Worm (Caenorhabditis elegans) whole organism, L4 larva: ENCODE results near the gene Y62E10A.19.

Experiments used
- F37D6.2 ChIP-seq: sonication (generic microtip); optimal IDR thresholded peaks from 2 replicates; lab custom pipeline; 2016; ENCODE audit warnings: mild to moderate bottlenecking, missing genetic modification characterization, missing compliant biosample characterization
- T26A8.4 ChIP-seq: fragments of 200-800 bp; sonication (Bioruptor generic); IDR thresholded peaks from 2 replicates; pipeline ENCODE4 v1.3.6; 2022; ENCODE audit warnings: missing genetic modification characterization, missing compliant biosample characterization
- Y105C5A.15 ChIP-seq: fragments of 200-800 bp; sonication (Bioruptor generic); IDR thresholded peaks from 2 replicates; pipeline ENCODE4 v1.3.6; 2022; ENCODE audit warnings: missing genetic modification characterization, missing compliant biosample characterization
- Y48G9A.11 ChIP-seq: fragments of 200-800 bp; sonication (Bioruptor generic); IDR thresholded peaks from 2 replicates; pipeline ENCODE4 v1.3.6; 2022; ENCODE audit warnings: missing genetic modification reagents, missing genetic modification characterization, missing compliant biosample characterization
- Y5F2A.4 ChIP-seq: fragments of 200-800 bp; sonication (Bioruptor generic); optimal IDR thresholded peaks from 2 replicates; lab custom pipeline; 2018; ENCODE audit warnings: mild to moderate bottlenecking, missing genetic modification characterization, missing compliant biosample characterization
- ama-1 ChIP-seq: fragments of 150-350 bp; optimal IDR thresholded peaks from 2 replicates; lab custom pipeline; 2014; ENCODE audit warnings: inconsistent platforms, mixed read lengths
- arid-1 ChIP-seq: fragments of 200-800 bp; sonication (Bioruptor generic); conservative IDR thresholded peaks from 2 replicates; pipeline ENCODE4 v1.3.6; 2022; ENCODE audit warnings: missing genetic modification reagents, missing genetic modification characterization, missing compliant biosample characterization
- ceh-44 ChIP-seq: fragments of 200-800 bp; sonication (Bioruptor generic); IDR thresholded peaks from 2 replicates; pipeline ENCODE4 v1.3.6; 2022; ENCODE audit warnings: missing genetic modification reagents, missing genetic modification characterization, missing compliant biosample characterization
- ceh-82 ChIP-seq: sonication (generic microtip); optimal IDR thresholded peaks from 2 replicates; lab custom pipeline; 2017; ENCODE audit warnings: missing biosample characterization, missing genetic modification characterization
- ctbp-1 ChIP-seq: fragments of 200-800 bp; sonication (Bioruptor generic); IDR thresholded peaks from 2 replicates; pipeline ENCODE4 v1.3.6; 2022; ENCODE audit warnings: missing genetic modification reagents, missing genetic modification characterization, missing compliant biosample characterization
- daf-8 ChIP-seq: fragments of 200-800 bp; sonication (Bioruptor generic); IDR thresholded peaks from 2 replicates; pipeline ENCODE4 v1.3.6; 2022; ENCODE audit warnings: missing genetic modification characterization, missing compliant biosample characterization
- dmd-9 ChIP-seq: fragments of 200-800 bp; sonication (Bioruptor generic); IDR thresholded peaks from 2 replicates; pipeline ENCODE4 v1.3.6; 2022; ENCODE audit warnings: missing genetic modification reagents, missing genetic modification characterization, missing compliant biosample characterization
- dpl-1 ChIP-seq: fragments of 150-350 bp; optimal IDR thresholded peaks from 2 replicates; lab custom pipeline; 2014; ENCODE audit warnings: missing biosample characterization, missing genetic modification reagents, missing genetic modification characterization
- dve-1 ChIP-seq: sonication (generic microtip); optimal IDR thresholded peaks from 2 replicates; lab custom pipeline; 2017; ENCODE audit warnings: antibody characterized with exemption, mild to moderate bottlenecking, missing genetic modification characterization, missing compliant biosample characterization; ENCODE audit not compliant: insufficient read depth
- egl-27 ChIP-seq: sonication (generic microtip); optimal IDR thresholded peaks from 3 replicates; lab custom pipeline; 2017; ENCODE audit warnings: missing biosample characterization, missing genetic modification reagents, missing genetic modification characterization
- fos-1 ChIP-seq: fragments of 150-350 bp; optimal IDR thresholded peaks from 2 replicates; lab custom pipeline; 2014; ENCODE audit warnings: missing biosample characterization, missing genetic modification characterization
- gei-8 ChIP-seq: fragments of 200-800 bp; sonication (Bioruptor generic); optimal IDR thresholded peaks from 2 replicates; lab custom pipeline; 2018; ENCODE audit warnings: mild to moderate bottlenecking, missing genetic modification characterization, missing compliant biosample characterization
- hlh-11 ChIP-seq: fragments of 200-800 bp; sonication (Bioruptor generic); optimal IDR thresholded peaks from 2 replicates; lab custom pipeline; 2018; ENCODE audit warnings: mild to moderate bottlenecking, missing genetic modification characterization, missing compliant biosample characterization
- hlh-30 ChIP-seq: sonication (generic microtip); optimal IDR thresholded peaks from 2 replicates; lab custom pipeline; 2017; ENCODE audit warnings: antibody characterized with exemption, mild to moderate bottlenecking, missing genetic modification characterization, missing compliant biosample characterization; ENCODE audit not compliant: insufficient read depth
- lin-29 ChIP-seq: fragments of 200-800 bp; sonication (Bioruptor generic); IDR thresholded peaks from 2 replicates; pipeline ENCODE4 v1.3.6; 2022; ENCODE audit warnings: missing genetic modification reagents, missing genetic modification characterization, missing compliant biosample characterization
- lin-38 ChIP-seq: fragments of 200-800 bp; sonication (Bioruptor generic); IDR thresholded peaks from 2 replicates; pipeline ENCODE4 v1.3.6; 2022; ENCODE audit warnings: missing genetic modification reagents, missing genetic modification characterization, missing compliant biosample characterization
- lin-39 ChIP-seq: fragments of 150-350 bp; optimal IDR thresholded peaks from 2 replicates; lab custom pipeline; 2014; ENCODE audit warnings: missing biosample characterization, missing genetic modification reagents, missing genetic modification characterization
- mdt-29 ChIP-seq: fragments of 200-800 bp; sonication (Bioruptor generic); IDR thresholded peaks from 2 replicates; pipeline ENCODE4 v1.3.6; 2022; ENCODE audit warnings: missing genetic modification reagents, missing genetic modification characterization, missing compliant biosample characterization
- nhr-111 ChIP-seq: fragments of 200-800 bp; sonication (Bioruptor generic); optimal IDR thresholded peaks from 2 replicates; lab custom pipeline; 2018; ENCODE audit warnings: mild to moderate bottlenecking, missing genetic modification characterization, missing compliant biosample characterization
- nhr-41 ChIP-seq: fragments of 200-800 bp; sonication (Bioruptor generic); IDR thresholded peaks from 2 replicates; pipeline ENCODE4 v1.3.6; 2022; ENCODE audit warnings: missing genetic modification reagents, missing genetic modification characterization, missing compliant biosample characterization
- nhr-48 ChIP-seq: sonication (generic microtip); optimal IDR thresholded peaks from 2 replicates; lab custom pipeline; 2016; ENCODE audit warnings: mild to moderate bottlenecking, missing genetic modification characterization, missing compliant biosample characterization
- saeg-2 ChIP-seq: fragments of 200-800 bp; sonication (Bioruptor generic); IDR thresholded peaks from 2 replicates; pipeline ENCODE4 v1.3.6; 2022; ENCODE audit warnings: missing genetic modification reagents, missing genetic modification characterization, missing compliant biosample characterization
- sdz-12 ChIP-seq: fragments of 200-800 bp; sonication (Bioruptor generic); optimal IDR thresholded peaks from 2 replicates; lab custom pipeline; 2018; ENCODE audit warnings: mild to moderate bottlenecking, missing genetic modification characterization, missing compliant biosample characterization
- spr-1 ChIP-seq: sonication (generic microtip); optimal IDR thresholded peaks from 2 replicates; lab custom pipeline; 2016; ENCODE audit warnings: mild to moderate bottlenecking, missing genetic modification characterization, missing compliant biosample characterization
- spr-3 ChIP-seq: fragments of 200-800 bp; sonication (Bioruptor generic); optimal IDR thresholded peaks from 2 replicates; lab custom pipeline; 2018; ENCODE audit warnings: mild to moderate bottlenecking, missing genetic modification characterization, missing compliant biosample characterization
- tra-1 ChIP-seq: fragments of 200-800 bp; sonication (Bioruptor generic); IDR thresholded peaks from 2 replicates; pipeline ENCODE4 v1.3.6; 2022; ENCODE audit warnings: missing genetic modification reagents, missing genetic modification characterization, missing compliant biosample characterization
- unc-130 ChIP-seq: sonication (generic microtip); optimal IDR thresholded peaks from 2 replicates; lab custom pipeline; 2016; ENCODE audit warnings: missing genetic modification reagents, missing genetic modification characterization, missing compliant biosample characterization
- unc-39 ChIP-seq: sonication (generic microtip); optimal IDR thresholded peaks from 2 replicates; lab custom pipeline; 2017; ENCODE audit warnings: missing biosample characterization, missing genetic modification characterization
- vab-7 ChIP-seq: fragments of 200-800 bp; sonication (Bioruptor generic); IDR thresholded peaks from 2 replicates; pipeline ENCODE4 v1.3.6; 2022; ENCODE audit warnings: missing genetic modification reagents, missing genetic modification characterization, missing compliant biosample characterization
- zfp-2 ChIP-seq: sonication (generic microtip); optimal IDR thresholded peaks from 2 replicates; lab custom pipeline; 2016; ENCODE audit warnings: mild to moderate bottlenecking, missing genetic modification characterization, missing compliant biosample characterization
- zfp-3 ChIP-seq: fragments of 200-800 bp; sonication (Bioruptor generic); conservative IDR thresholded peaks from 2 replicates; pipeline ENCODE4 v1.3.6; 2022; ENCODE audit warnings: missing genetic modification reagents, missing genetic modification characterization, missing compliant biosample characterization

Gene Y62E10A.19

DNA sequence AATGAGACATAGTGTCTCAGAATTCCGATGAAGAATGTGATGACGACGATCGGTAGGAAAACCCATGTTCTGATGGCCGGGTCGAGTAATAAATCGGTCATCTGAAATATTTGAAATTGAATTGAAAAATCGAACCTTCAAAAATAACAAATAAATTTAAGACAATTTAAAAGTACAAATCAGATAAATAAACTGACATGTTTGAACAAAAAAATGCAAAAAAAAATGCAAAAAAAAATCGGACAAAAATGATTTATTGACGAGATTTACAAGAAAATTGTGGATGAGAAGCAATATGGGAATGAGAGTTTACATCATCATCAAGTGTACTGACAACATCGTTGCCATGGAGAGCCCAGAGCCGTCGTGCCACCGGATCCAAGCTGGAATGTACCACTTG, 26.3 kb downstream of the Y62E10A.19 start, which contains the start of gene emc-3:
TSS of gene emc-3 (minus strand) at position 101 of the 400 bp plus-strand sequence.
- no peak for TF ChIP-seq gei-8 (GFP tag; lab: Kevin White, UChicago)
- TF ChIP-seq Y105C5A.15 (GFP tag; lab: Robert Waterston, UW), result no peak
- no peak for TF ChIP-seq dmd-9 (GFP tag; lab: Robert Waterston, UW)
- no peak for TF ChIP-seq lin-39 (tag; lab: Kevin White, UChicago)
- no peak for TF ChIP-seq spr-1
- no peak for TF ChIP-seq unc-39 (tag; lab: Kevin White, UChicago)
- no peak for TF ChIP-seq fos-1
- no peak for TF ChIP-seq T26A8.4
- TF ChIP-seq ceh-44 (GFP tag; lab: Robert Waterston, UW), result no peak
- TF ChIP-seq sdz-12, result no peak
- no peak for TF ChIP-seq hlh-30 (tag; lab: Kevin White, UChicago)
- no peak for TF ChIP-seq F37D6.2 (tag; lab: Kevin White, UChicago)

DNA sequence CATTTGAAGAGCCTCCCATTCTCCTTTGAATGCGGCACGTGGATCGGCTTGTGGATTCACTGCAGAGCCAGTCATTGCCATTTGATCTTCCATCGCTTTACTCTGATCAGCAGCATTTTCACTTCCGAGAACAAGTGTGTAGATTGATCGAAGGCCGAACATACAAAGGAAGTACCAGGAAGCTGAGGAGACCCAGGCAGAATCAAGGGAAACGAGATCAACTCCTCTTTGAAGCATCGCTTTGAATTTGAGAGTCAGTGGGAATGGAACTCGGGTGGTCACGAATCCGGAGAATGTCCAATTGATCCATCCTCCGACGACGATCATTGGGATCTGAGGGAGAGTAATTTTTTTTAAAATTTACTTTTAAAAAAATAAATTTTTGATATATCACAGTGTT, 27.6 kb downstream of the Y62E10A.19 start:
- TF ChIP-seq egl-27 (tag; lab: Kevin White, UChicago) (no peak), lin-29 (GFP tag; lab: Robert Waterston, UW) (no peak), mdt-29 (no peak), arid-1 (GFP tag; lab: Robert Waterston, UW) (no peak), dpl-1 (GFP tag; lab: Kevin White, UChicago) (no peak)
- TF ChIP-seq, all 104 proteins: peak for 0

DNA sequence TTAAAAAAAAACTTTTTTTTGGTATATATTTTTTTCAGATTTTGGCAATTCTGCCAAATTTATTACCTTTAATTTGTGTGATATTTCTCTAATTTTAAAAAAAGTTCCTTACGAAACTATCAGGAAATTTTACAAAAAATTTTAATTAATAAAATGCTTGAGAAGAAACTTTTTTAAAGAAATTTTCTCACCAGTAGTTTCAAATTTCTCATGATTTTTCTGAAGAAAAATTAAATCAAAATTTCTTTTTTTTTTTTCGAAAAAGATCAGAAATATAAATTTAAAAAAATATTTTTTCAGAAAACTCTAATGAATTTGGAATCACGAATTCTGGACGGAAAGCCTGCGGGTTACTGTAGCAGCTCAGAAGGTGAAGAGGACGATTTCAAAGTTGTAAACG, 30.4 kb downstream of the Y62E10A.19 start, which contains the start of gene mau-8:
TSS of gene mau-8 (plus strand) at position 301 of the 400 bp plus-strand sequence.
- no peak for TF ChIP-seq zfp-2
- no peak for TF ChIP-seq nhr-41
- no peak for TF ChIP-seq mdt-29
- TF ChIP-seq nhr-111 (GFP tag; lab: Kevin White, UChicago), result no peak
- TF ChIP-seq vab-7 (GFP tag; lab: Robert Waterston, UW), result no peak
- no peak for TF ChIP-seq hlh-11 (tag; lab: Kevin White, UChicago)
- TF ChIP-seq nhr-48 (tag; lab: Kevin White, UChicago), result no peak
- TF ChIP-seq ceh-82 (tag; lab: Kevin White, UChicago), result no peak
- TF ChIP-seq Y5F2A.4, result no peak
- TF ChIP-seq unc-130 (GFP tag; lab: Kevin White, UChicago), result no peak
- TF ChIP-seq tra-1 (GFP tag; lab: Robert Waterston, UW), result no peak
- TF ChIP-seq spr-3 (GFP tag; lab: Kevin White, UChicago), result no peak
- no peak for TF ChIP-seq saeg-2 (GFP tag; lab: Robert Waterston, UW)
- no peak for TF ChIP-seq ama-1 (lab: Kevin White, UChicago)
- no peak for TF ChIP-seq ctbp-1 (GFP tag; lab: Robert Waterston, UW)

DNA sequence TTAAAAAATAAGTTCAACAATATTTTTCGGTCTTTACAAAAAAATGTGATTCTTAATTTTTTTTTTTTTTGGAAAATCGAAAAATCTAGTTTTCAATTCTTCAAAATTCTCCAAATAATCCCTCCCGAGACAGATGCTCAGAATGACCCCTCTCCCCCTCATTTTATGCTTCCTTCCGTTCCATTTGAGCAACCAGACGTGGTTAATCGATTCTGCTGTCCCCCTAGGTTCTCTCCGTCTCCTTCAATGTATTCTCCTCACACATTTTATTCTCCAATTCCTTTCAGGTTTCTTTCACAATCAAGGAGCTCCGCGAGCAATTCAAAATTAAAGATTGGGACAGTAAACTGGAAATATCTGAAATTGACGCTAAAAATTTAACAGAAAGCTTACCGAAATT, 33.2 kb downstream of the Y62E10A.19 start:
- TF ChIP-seq ctbp-1 (GFP tag; lab: Robert Waterston, UW) (no peak), dve-1 (tag; lab: Kevin White, UChicago) (no peak)

DNA sequence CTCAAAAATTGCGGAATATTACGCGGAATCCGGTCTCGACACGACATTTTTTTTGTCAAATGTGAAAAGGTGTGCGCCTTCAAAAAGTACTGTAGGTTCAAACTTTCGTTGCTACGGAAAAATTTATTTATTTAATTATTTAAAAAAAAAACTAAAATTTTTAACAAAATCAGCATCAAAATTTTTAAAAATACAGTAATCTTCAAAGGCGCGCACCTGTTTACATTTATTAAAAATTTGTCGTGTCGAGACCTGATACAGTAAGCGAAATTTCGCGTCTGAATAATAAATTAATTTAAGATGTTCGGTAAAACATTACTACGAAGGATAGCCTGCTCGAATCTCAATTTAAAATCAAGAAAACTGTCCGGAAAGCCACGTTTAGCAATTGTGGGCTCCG, 36.4 kb downstream of the Y62E10A.19 start, which contains the start of gene Y62E10A.6:
TSS of gene Y62E10A.6 (plus strand) at position 301 of the 400 bp plus-strand sequence.
- TF ChIP-seq Y48G9A.11 (0 out of 2 replicates have a peak, but pooled peaks have one; percentile 20), daf-8 (no peak), zfp-3 (GFP tag; lab: Robert Waterston, UW) (no peak), lin-38 (GFP tag; lab: Robert Waterston, UW) (0 out of 2 replicates have a peak, but pooled peaks have one; percentile 13), nhr-41 (no peak)
